Worm (Caenorhabditis elegans) whole organism, L4 larva: Measurements from ENCODE around the gene R11E3.19.

Source experiments
- F10B5.3 ChIP-seq: sonication (generic microtip); optimal IDR thresholded peaks from 2 replicates; lab custom pipeline; 2016; ENCODE audit warnings: mild to moderate bottlenecking, missing genetic modification characterization, missing compliant biosample characterization
- R02D3.7 ChIP-seq: fragments of 150-350 bp; sonication (generic microtip); optimal IDR thresholded peaks from 3 replicates; lab custom pipeline; 2014; ENCODE audit warnings: missing biosample characterization, missing genetic modification characterization
- T26A8.4 ChIP-seq: fragments of 200-800 bp; sonication (Bioruptor generic); IDR thresholded peaks from 2 replicates; pipeline ENCODE4 v1.3.6; 2022; ENCODE audit warnings: missing genetic modification characterization, missing compliant biosample characterization
- Y105C5A.15 ChIP-seq: fragments of 200-800 bp; sonication (Bioruptor generic); IDR thresholded peaks from 2 replicates; pipeline ENCODE4 v1.3.6; 2022; ENCODE audit warnings: missing genetic modification characterization, missing compliant biosample characterization
- Y48G9A.11 ChIP-seq: fragments of 200-800 bp; sonication (Bioruptor generic); IDR thresholded peaks from 2 replicates; pipeline ENCODE4 v1.3.6; 2022; ENCODE audit warnings: missing genetic modification reagents, missing genetic modification characterization, missing compliant biosample characterization
- Y75B8A.6 ChIP-seq: fragments of 200-800 bp; sonication (Bioruptor generic); IDR thresholded peaks from 2 replicates; pipeline ENCODE4 v1.3.6; 2022; ENCODE audit warnings: missing genetic modification reagents, missing genetic modification characterization, missing compliant biosample characterization
- ama-1 ChIP-seq: fragments of 150-350 bp; optimal IDR thresholded peaks from 2 replicates; lab custom pipeline; 2014; ENCODE audit warnings: inconsistent platforms, mixed read lengths
- ceh-20 ChIP-seq: fragments of 200-800 bp; sonication (Bioruptor generic); IDR thresholded peaks from 2 replicates; pipeline ENCODE4 v1.3.6; 2022; ENCODE audit warnings: missing genetic modification reagents, missing genetic modification characterization, missing compliant biosample characterization
- ceh-28 ChIP-seq: fragments of 150-350 bp; optimal IDR thresholded peaks from 2 replicates; lab custom pipeline; 2014; ENCODE audit warnings: missing biosample characterization, missing genetic modification reagents, missing genetic modification characterization
- ceh-32 ChIP-seq: sonication (generic microtip); optimal IDR thresholded peaks from 2 replicates; lab custom pipeline; 2016; ENCODE audit warnings: mild to moderate bottlenecking, missing genetic modification characterization, missing compliant biosample characterization; ENCODE audit not compliant: poor library complexity
- ceh-82 ChIP-seq: sonication (generic microtip); optimal IDR thresholded peaks from 2 replicates; lab custom pipeline; 2017; ENCODE audit warnings: missing biosample characterization, missing genetic modification characterization
- cey-2 ChIP-seq: sonication (generic microtip); optimal IDR thresholded peaks from 3 replicates; lab custom pipeline; 2017; ENCODE audit warnings: missing genetic modification characterization, mild to moderate bottlenecking, missing compliant biosample characterization, antibody characterized with exemption, borderline replicate concordance; ENCODE audit not compliant: insufficient read depth
- daf-12 ChIP-seq: fragments of 150-350 bp; optimal IDR thresholded peaks from 2 replicates; lab custom pipeline; 2014; ENCODE audit warnings: missing biosample characterization, missing genetic modification reagents, missing genetic modification characterization
- daf-16 ChIP-seq, 3 experiments: sonication (generic microtip); optimal IDR thresholded peaks; 2 replicates each; lab custom pipeline; 2016 to 2017; ENCODE audit warnings: missing genetic modification characterization in 3 of 3, missing genetic modification reagents in 3 of 3, mild to moderate bottlenecking in 2 of 3, missing compliant biosample characterization in 2 of 3, missing biosample characterization in 1 of 3, moderate library complexity in 1 of 3
- daf-8 ChIP-seq: fragments of 200-800 bp; sonication (Bioruptor generic); IDR thresholded peaks from 2 replicates; pipeline ENCODE4 v1.3.6; 2022; ENCODE audit warnings: missing genetic modification characterization, missing compliant biosample characterization
- dmd-6 ChIP-seq: fragments of 200-800 bp; sonication (Bioruptor generic); IDR thresholded peaks from 2 replicates; pipeline ENCODE4 v1.3.6; 2022; ENCODE audit warnings: missing genetic modification reagents, missing genetic modification characterization, missing compliant biosample characterization
- dmd-8 ChIP-seq: fragments of 200-800 bp; sonication (Bioruptor generic); IDR thresholded peaks from 2 replicates; pipeline ENCODE4 v1.3.6; 2022; ENCODE audit warnings: missing genetic modification characterization, missing compliant biosample characterization
- dmd-9 ChIP-seq: fragments of 200-800 bp; sonication (Bioruptor generic); IDR thresholded peaks from 2 replicates; pipeline ENCODE4 v1.3.6; 2022; ENCODE audit warnings: missing genetic modification reagents, missing genetic modification characterization, missing compliant biosample characterization
- dpl-1 ChIP-seq: fragments of 150-350 bp; optimal IDR thresholded peaks from 2 replicates; lab custom pipeline; 2014; ENCODE audit warnings: missing biosample characterization, missing genetic modification reagents, missing genetic modification characterization
- dve-1 ChIP-seq: sonication (generic microtip); optimal IDR thresholded peaks from 2 replicates; lab custom pipeline; 2017; ENCODE audit warnings: antibody characterized with exemption, mild to moderate bottlenecking, missing genetic modification characterization, missing compliant biosample characterization; ENCODE audit not compliant: insufficient read depth
- hlh-30 ChIP-seq: sonication (generic microtip); optimal IDR thresholded peaks from 2 replicates; lab custom pipeline; 2017; ENCODE audit warnings: antibody characterized with exemption, mild to moderate bottlenecking, missing genetic modification characterization, missing compliant biosample characterization; ENCODE audit not compliant: insufficient read depth
- hmg-1.1 ChIP-seq: fragments of 200-800 bp; sonication (Bioruptor generic); IDR thresholded peaks from 2 replicates; pipeline ENCODE4 v1.3.6; 2022; ENCODE audit warnings: missing genetic modification reagents, missing genetic modification characterization, missing compliant biosample characterization
- jun-1 ChIP-seq: fragments of 150-350 bp; optimal IDR thresholded peaks from 2 replicates; lab custom pipeline; 2014; ENCODE audit warnings: missing biosample characterization, missing genetic modification reagents, missing genetic modification characterization
- lim-7 ChIP-seq: fragments of 200-800 bp; sonication (Bioruptor generic); IDR thresholded peaks from 2 replicates; pipeline ENCODE4 v1.3.6; 2022; ENCODE audit warnings: missing genetic modification characterization, missing compliant biosample characterization
- lin-13 ChIP-seq: fragments of 150-350 bp; optimal IDR thresholded peaks from 2 replicates; lab custom pipeline; 2014; ENCODE audit warnings: missing biosample characterization, missing genetic modification reagents, missing genetic modification characterization
- lin-15B ChIP-seq: fragments of 150-350 bp; sonication (generic microtip); optimal IDR thresholded peaks from 3 replicates; lab custom pipeline; 2014; ENCODE audit warnings: missing biosample characterization, missing genetic modification characterization
- lin-38 ChIP-seq: fragments of 200-800 bp; sonication (Bioruptor generic); IDR thresholded peaks from 2 replicates; pipeline ENCODE4 v1.3.6; 2022; ENCODE audit warnings: missing genetic modification reagents, missing genetic modification characterization, missing compliant biosample characterization
- lir-3 ChIP-seq: sonication (generic microtip); optimal IDR thresholded peaks from 2 replicates; lab custom pipeline; 2016; ENCODE audit warnings: mild to moderate bottlenecking, missing genetic modification characterization, missing compliant biosample characterization
- lsy-2 ChIP-seq, 2 experiments: fragments of 150-350 bp in 1 of 2; sonication (generic microtip) in 1 of 2; optimal IDR thresholded peaks; 2 replicates each; lab custom pipeline; 2014 to 2017; ENCODE audit warnings: missing biosample characterization in 2 of 2, missing genetic modification characterization in 2 of 2
- mep-1 ChIP-seq: fragments of 150-350 bp; sonication (generic microtip); optimal IDR thresholded peaks from 3 replicates; lab custom pipeline; 2014; ENCODE audit warnings: missing biosample characterization, missing genetic modification characterization
- mes-2 ChIP-seq: sonication (generic microtip); optimal IDR thresholded peaks from 2 replicates; lab custom pipeline; 2016; ENCODE audit warnings: missing genotype, mild to moderate bottlenecking, missing genetic modification characterization, missing compliant biosample characterization; ENCODE audit not compliant: poor library complexity, severe bottlenecking
- nhr-237 ChIP-seq: sonication (generic microtip); optimal IDR thresholded peaks from 2 replicates; lab custom pipeline; 2017; ENCODE audit warnings: missing biosample characterization, missing genetic modification characterization
- nhr-25 ChIP-seq: sonication (generic microtip); optimal IDR thresholded peaks from 2 replicates; lab custom pipeline; 2017; ENCODE audit warnings: missing genetic modification characterization, mild to moderate bottlenecking, missing compliant biosample characterization, antibody characterized with exemption, moderate library complexity, borderline replicate concordance; ENCODE audit not compliant: insufficient read depth
- nhr-28 ChIP-seq: fragments of 150-350 bp; optimal IDR thresholded peaks from 2 replicates; lab custom pipeline; 2014; ENCODE audit warnings: missing biosample characterization, missing genetic modification characterization
- nhr-41 ChIP-seq: fragments of 200-800 bp; sonication (Bioruptor generic); IDR thresholded peaks from 2 replicates; pipeline ENCODE4 v1.3.6; 2022; ENCODE audit warnings: missing genetic modification reagents, missing genetic modification characterization, missing compliant biosample characterization
- nhr-48 ChIP-seq: sonication (generic microtip); optimal IDR thresholded peaks from 2 replicates; lab custom pipeline; 2016; ENCODE audit warnings: mild to moderate bottlenecking, missing genetic modification characterization, missing compliant biosample characterization
- nhr-76 ChIP-seq: fragments of 150-350 bp; optimal IDR thresholded peaks from 2 replicates; lab custom pipeline; 2014; ENCODE audit warnings: missing biosample characterization, missing genetic modification characterization
- nhr-77 ChIP-seq: fragments of 150-350 bp; optimal IDR thresholded peaks from 2 replicates; lab custom pipeline; 2014; ENCODE audit warnings: missing biosample characterization, missing genetic modification characterization
- php-3 ChIP-seq: fragments of 200-800 bp; sonication (Bioruptor generic); IDR thresholded peaks from 2 replicates; pipeline ENCODE4 v1.3.6; 2022; ENCODE audit warnings: missing genetic modification reagents, missing genetic modification characterization, missing compliant biosample characterization
- rbr-2 ChIP-seq: sonication (generic microtip); optimal IDR thresholded peaks from 2 replicates; lab custom pipeline; 2016; ENCODE audit warnings: missing genotype, missing genetic modification characterization, missing compliant biosample characterization
- skn-1 ChIP-seq: fragments of 150-350 bp; optimal IDR thresholded peaks from 2 replicates; lab custom pipeline; 2014; ENCODE audit warnings: missing biosample characterization, missing genetic modification characterization
- spr-1 ChIP-seq: sonication (generic microtip); optimal IDR thresholded peaks from 2 replicates; lab custom pipeline; 2016; ENCODE audit warnings: mild to moderate bottlenecking, missing genetic modification characterization, missing compliant biosample characterization
- spr-3 ChIP-seq: fragments of 200-800 bp; sonication (Bioruptor generic); optimal IDR thresholded peaks from 2 replicates; lab custom pipeline; 2018; ENCODE audit warnings: mild to moderate bottlenecking, missing genetic modification characterization, missing compliant biosample characterization
- tra-1 ChIP-seq: fragments of 200-800 bp; sonication (Bioruptor generic); IDR thresholded peaks from 2 replicates; pipeline ENCODE4 v1.3.6; 2022; ENCODE audit warnings: missing genetic modification reagents, missing genetic modification characterization, missing compliant biosample characterization
- unc-130 ChIP-seq: sonication (generic microtip); optimal IDR thresholded peaks from 2 replicates; lab custom pipeline; 2016; ENCODE audit warnings: missing genetic modification reagents, missing genetic modification characterization, missing compliant biosample characterization
- unc-39 ChIP-seq: sonication (generic microtip); optimal IDR thresholded peaks from 2 replicates; lab custom pipeline; 2017; ENCODE audit warnings: missing biosample characterization, missing genetic modification characterization
- zfp-2 ChIP-seq: sonication (generic microtip); optimal IDR thresholded peaks from 2 replicates; lab custom pipeline; 2016; ENCODE audit warnings: mild to moderate bottlenecking, missing genetic modification characterization, missing compliant biosample characterization

R11E3.19 gene

ce11 chrIV:4802494-4802893, 26.6 kb upstream of the R11E3.19 start, which contains the start of gene dpf-7:
dpf-7 (minus strand) TSS chrIV:4802594.
- peak; percentile 22; the same call in 1 of the 2 replicates for TF ChIP-seq lin-38 (GFP tag; lab: Robert Waterston, UW)
- TF ChIP-seq lir-3: no peak

ce11 chrIV:4799114-4799513, 23.2 kb upstream of the R11E3.19 start, which contains the start of gene eor-1:
eor-1 (minus strand) TSS chrIV:4799178.
- TF ChIP-seq ama-1 (lab: Kevin White, UChicago) (peak; percentile 20), R02D3.7 (tag; lab: Kevin White, UChicago) (no peak), rbr-2 (tag; lab: Kevin White, UChicago) (peak; percentile 44), Y75B8A.6 (no peak), ceh-28 (tag; lab: Kevin White, UChicago) (peak; percentile 7), hlh-30 (tag; lab: Kevin White, UChicago) (peak; percentile 8), dmd-6 (no peak), lsy-2 (tag; optimal IDR thresholded peaks at IDR 0.05; lab: Kevin White, UChicago) (peak in 1 of 2 experiments; percentile 75), daf-16 (GFP tag; optimal IDR thresholded peaks at IDR 0.05; lab: Kevin White, UChicago) (no peak), daf-16 (tag; optimal IDR thresholded peaks at IDR 0.05; lab: Kevin White, UChicago) (peak; percentile 29), nhr-77 (peak; percentile 53), lin-13 (no peak), lin-15B (tag; lab: Kevin White, UChicago) (no peak), spr-1 (tag; lab: Kevin White, UChicago) (no peak), dve-1 (peak; percentile 29), lin-38 (GFP tag; lab: Robert Waterston, UW) (peak; percentile 93), php-3 (GFP tag; lab: Robert Waterston, UW) (no peak), dpl-1 (GFP tag; lab: Kevin White, UChicago) (peak; percentile 33), skn-1 (tag; lab: Kevin White, UChicago) (no peak), mep-1 (tag; lab: Kevin White, UChicago) (peak; percentile 60), unc-130 (GFP tag; lab: Kevin White, UChicago) (peak; percentile 22), nhr-28 (no peak), dmd-8 (no peak), nhr-237 (no peak), mes-2 (tag; lab: Kevin White, UChicago) (peak; percentile 67), Y48G9A.11 (GFP tag; lab: Robert Waterston, UW) (no peak), nhr-25 (tag; lab: Kevin White, UChicago) (peak; percentile 48), T26A8.4 (GFP tag; lab: Robert Waterston, UW) (no peak), ceh-20 (GFP tag; lab: Robert Waterston, UW) (no peak)

- TF ChIP-seq cey-2 (tag; lab: Kevin White, UChicago) (peak; percentile 48), F10B5.3 (no peak), jun-1 (tag; lab: Kevin White, UChicago) (no peak), ceh-32 (tag; lab: Kevin White, UChicago) (no peak), ceh-82 (no peak), unc-39 (tag; lab: Kevin White, UChicago) (no peak), nhr-76 (tag; lab: Kevin White, UChicago) (no peak), zfp-2 (no peak), tra-1 (GFP tag; lab: Robert Waterston, UW) (0 out of 2 replicates have a peak, but pooled peaks have one; percentile 44), Y105C5A.15 (GFP tag; lab: Robert Waterston, UW) (no peak), daf-8 (GFP tag; lab: Robert Waterston, UW) (no peak), ama-1 (lab: Kevin White, UChicago) (no peak), dmd-9 (GFP tag; lab: Robert Waterston, UW) (no peak), nhr-25 (tag; lab: Kevin White, UChicago) (no peak), nhr-48 (tag; lab: Kevin White, UChicago) (peak; percentile 29), mep-1 (tag; lab: Kevin White, UChicago) (no peak), hmg-1.1 (GFP tag; lab: Robert Waterston, UW) (no peak), nhr-28 (peak; percentile 12), ceh-20 (GFP tag; lab: Robert Waterston, UW) (no peak), nhr-41 (GFP tag; lab: Robert Waterston, UW) (no peak), lim-7 (GFP tag; lab: Robert Waterston, UW) (no peak), spr-3 (no peak), daf-12 (no peak), dpl-1 (GFP tag; lab: Kevin White, UChicago) (no peak), spr-1 (tag; lab: Kevin White, UChicago) (no peak)
These were observed 19.2 kb upstream of the R11E3.19 start for ce11 chrIV:4795111-4795510.
